Fruit fly (Drosophila melanogaster): ENCODE data around the gene CG10340.

dm6 chr3R:16600735-16601134 lies 13.5 kb downstream of the CG10340 start:
- TF ChIP-seq sv (GFP tag; optimal IDR thresholded peaks at IDR 0.05) (no peak), N (GFP tag; optimal IDR thresholded peaks at IDR 0.05) (no peak), Hnf4 (GFP tag; optimal IDR thresholded peaks at IDR 0.05) (no peak), OdsH (GFP tag; optimal IDR thresholded peaks at IDR 0.05) (no peak), dsf (GFP tag; optimal IDR thresholded peaks at IDR 0.05; ENCODE audit: borderline replicate concordance) (no peak), h (GFP tag; optimal IDR thresholded peaks at IDR 0.05) (no peak), sage (GFP tag; optimal IDR thresholded peaks at IDR 0.05) (no peak), Dfd (GFP tag; optimal IDR thresholded peaks at IDR 0.05) (no peak), Hr78 (GFP tag; optimal IDR thresholded peaks at IDR 0.05) (no peak), Rel (GFP tag; optimal IDR thresholded peaks at IDR 0.05) (no peak), Rel (tag; optimal IDR thresholded peaks at IDR 0.05) (no peak)
